Worm (Caenorhabditis elegans): Measurements from ENCODE around the gene sym-2.

ce11 chrII:9143795-9144194, 44.5 kb downstream of the sym-2 start:
- TF ChIP-seq ets-7 (tag; optimal IDR thresholded peaks at IDR 0.05), result no peak
- no peak for TF ChIP-seq hmbx-1 (tag; optimal IDR thresholded peaks at IDR 0.05)
- TF ChIP-seq ama-1 (optimal IDR thresholded peaks at IDR 0.05), result no peak
- TF ChIP-seq tbx-37 (GFP tag; conservative IDR thresholded peaks at IDR 0.05), result no peak
- no peak for TF ChIP-seq B0310.2 (tag; optimal IDR thresholded peaks at IDR 0.05)
- no peak for TF ChIP-seq ceh-13 (GFP tag; optimal IDR thresholded peaks at IDR 0.05)
- TF ChIP-seq sea-1 (GFP tag; conservative IDR thresholded peaks at IDR 0.05), result no peak
- no peak for TF ChIP-seq flt-1 (GFP tag; IDR thresholded peaks at IDR 0.05)
- no peak for TF ChIP-seq hmg-4 (GFP tag; optimal IDR thresholded peaks at IDR 0.05)
- no peak for TF ChIP-seq aly-1 (tag; optimal IDR thresholded peaks at IDR 0.05)

Data from whole organism, early embryonic.